Worm (Caenorhabditis elegans) whole organism, L1 larva: Measurements from ENCODE around the gene nol-10.

ENCODE experiments used
- C04F5.9 ChIP-seq: sonication (generic microtip); optimal IDR thresholded peaks from 2 replicates; lab custom pipeline; 2016; ENCODE audit warnings: missing genetic modification characterization, missing compliant biosample characterization
- C16A3.4 ChIP-seq: fragments of 150-350 bp; optimal IDR thresholded peaks from 2 replicates; lab custom pipeline; 2014; ENCODE audit warnings: missing biosample characterization, missing genetic modification characterization
- C34B4.2 ChIP-seq: sonication (generic microtip); optimal IDR thresholded peaks from 2 replicates; lab custom pipeline; 2017; ENCODE audit warnings: mild to moderate bottlenecking, missing genetic modification characterization, missing compliant biosample characterization
- F16B12.6 ChIP-seq: fragments of 150-350 bp; optimal IDR thresholded peaks from 2 replicates; lab custom pipeline; 2014; ENCODE audit warnings: missing biosample characterization, missing genetic modification characterization
- alr-1 ChIP-seq: fragments of 200-800 bp; sonication (Bioruptor generic); optimal IDR thresholded peaks from 2 replicates; lab custom pipeline; 2018; ENCODE audit warnings: borderline replicate concordance, mild to moderate bottlenecking, missing genetic modification characterization, missing compliant biosample characterization
- aly-2 ChIP-seq: fragments of 150-350 bp; optimal IDR thresholded peaks from 2 replicates; lab custom pipeline; 2014; ENCODE audit warnings: missing biosample characterization, missing genetic modification characterization
- blmp-1 ChIP-seq: fragments of 150-350 bp; optimal IDR thresholded peaks from 2 replicates; lab custom pipeline; 2014; ENCODE audit warnings: missing biosample characterization, missing genetic modification characterization
- ceh-8 ChIP-seq: fragments of 200-800 bp; sonication (Bioruptor generic); optimal IDR thresholded peaks from 2 replicates; lab custom pipeline; 2018; ENCODE audit warnings: mild to moderate bottlenecking, missing genetic modification characterization, moderate library complexity, missing compliant biosample characterization
- ceh-82 ChIP-seq, 3 experiments: fragments of 150-350 bp in 1 of 3; sonication (generic microtip) in 2 of 3; optimal IDR thresholded peaks; 2 replicates each; lab custom pipeline; 2014 to 2017; ENCODE audit warnings: missing biosample characterization in 3 of 3, missing genetic modification characterization in 3 of 3
- dpl-1 ChIP-seq, 3 experiments: fragments of 150-350 bp in 2 of 3; sonication (generic microtip) in 1 of 3; optimal IDR thresholded peaks; 2 replicates each; lab custom pipeline; 2014 to 2017; ENCODE audit warnings: missing biosample characterization in 3 of 3, missing genetic modification characterization in 3 of 3, missing genetic modification reagents in 3 of 3
- efl-1 ChIP-seq, 4 experiments: fragments of 150-350 bp; optimal IDR thresholded peaks in 3 of 4; peaks in 1 of 4; 1 replicate in 1 of 4; 2 replicates in 3 of 4; lab custom pipeline; 2014; ENCODE audit warnings: missing biosample characterization in 2 of 4, missing genetic modification characterization in 2 of 4, missing genetic modification reagents in 2 of 4
- efl-3 ChIP-seq: fragments of 200-800 bp; sonication (Bioruptor generic); optimal IDR thresholded peaks from 2 replicates; lab custom pipeline; 2018; ENCODE audit warnings: mild to moderate bottlenecking, missing genetic modification characterization, missing compliant biosample characterization
- egl-13 ChIP-seq: sonication (generic microtip); optimal IDR thresholded peaks from 2 replicates; lab custom pipeline; 2016; ENCODE audit warnings: missing genotype, missing genetic modification reagents, missing genetic modification characterization, missing compliant biosample characterization
- elt-2 ChIP-seq: sonication (generic microtip); optimal IDR thresholded peaks from 2 replicates; lab custom pipeline; 2016; ENCODE audit warnings: missing genetic modification characterization, mild to moderate bottlenecking, inconsistent platforms, missing compliant biosample characterization, missing genetic modification reagents
- ets-5 ChIP-seq: fragments of 200-800 bp; sonication (Bioruptor generic); IDR thresholded peaks from 2 replicates; pipeline ENCODE4 v1.3.6; 2022; ENCODE audit warnings: missing genetic modification characterization, missing compliant biosample characterization
- fkh-10 ChIP-seq: sonication (generic microtip); optimal IDR thresholded peaks from 2 replicates; lab custom pipeline; 2017; ENCODE audit warnings: missing biosample characterization, missing genetic modification reagents, missing genetic modification characterization
- fkh-8 ChIP-seq: sonication (generic microtip); optimal IDR thresholded peaks from 2 replicates; lab custom pipeline; 2016; ENCODE audit warnings: mild to moderate bottlenecking, missing genetic modification characterization, missing compliant biosample characterization
- fos-1 ChIP-seq: fragments of 150-350 bp; optimal IDR thresholded peaks from 2 replicates; lab custom pipeline; 2014; ENCODE audit warnings: missing biosample characterization, missing genetic modification characterization
- grh-1 ChIP-seq: fragments of 200-800 bp; sonication (Bioruptor generic); IDR thresholded peaks from 2 replicates; pipeline ENCODE4 v1.3.6; 2022; ENCODE audit warnings: missing genetic modification reagents, missing genetic modification characterization, missing compliant biosample characterization
- hlh-17 ChIP-seq: fragments of 200-800 bp; sonication (Bioruptor generic); optimal IDR thresholded peaks from 2 replicates; lab custom pipeline; 2018; ENCODE audit warnings: missing genetic modification characterization, mild to moderate bottlenecking, missing compliant biosample characterization, moderate library complexity, borderline replicate concordance
- hlh-4 ChIP-seq: sonication (generic microtip); optimal IDR thresholded peaks from 2 replicates; lab custom pipeline; 2016; ENCODE audit warnings: mild to moderate bottlenecking, missing genetic modification characterization, missing compliant biosample characterization
- hpl-2 ChIP-seq: fragments of 150-350 bp; optimal IDR thresholded peaks from 2 replicates; lab custom pipeline; 2014; ENCODE audit warnings: missing biosample characterization, missing genetic modification reagents, missing genetic modification characterization
- isw-1 ChIP-seq: fragments of 200-800 bp; sonication (Bioruptor generic); IDR thresholded peaks from 2 replicates; pipeline ENCODE4 v1.3.6; 2022; ENCODE audit warnings: missing genetic modification characterization, missing compliant biosample characterization
- jun-1 ChIP-seq: fragments of 150-350 bp; optimal IDR thresholded peaks from 2 replicates; lab custom pipeline; 2014; ENCODE audit warnings: missing biosample characterization, missing genetic modification reagents, missing genetic modification characterization
- lin-13 ChIP-seq: fragments of 150-350 bp; optimal IDR thresholded peaks from 2 replicates; lab custom pipeline; 2014; ENCODE audit warnings: missing biosample characterization, missing genetic modification reagents, missing genetic modification characterization
- lin-35 ChIP-seq, 2 experiments: fragments of 150-350 bp; optimal IDR thresholded peaks; 2 replicates each; lab custom pipeline; 2014; ENCODE audit warnings: missing biosample characterization in 2 of 2, missing genetic modification characterization in 2 of 2, missing genetic modification reagents in 2 of 2
- lsy-2 ChIP-seq, 2 experiments: fragments of 150-350 bp; optimal IDR thresholded peaks; 2 replicates each; lab custom pipeline; 2014; ENCODE audit warnings: missing biosample characterization in 2 of 2, missing genetic modification characterization in 2 of 2
- mep-1 ChIP-seq: fragments of 150-350 bp; optimal IDR thresholded peaks from 2 replicates; lab custom pipeline; 2014; ENCODE audit warnings: missing biosample characterization, missing genetic modification characterization
- nhr-11 ChIP-seq: fragments of 150-350 bp; optimal IDR thresholded peaks from 2 replicates; lab custom pipeline; 2014; ENCODE audit warnings: missing biosample characterization, missing genetic modification characterization
- nhr-12 ChIP-seq: sonication (generic microtip); optimal IDR thresholded peaks from 2 replicates; lab custom pipeline; 2017; ENCODE audit warnings: missing biosample characterization, missing genetic modification characterization
- nhr-237 ChIP-seq: fragments of 150-350 bp; optimal IDR thresholded peaks from 2 replicates; lab custom pipeline; 2014; ENCODE audit warnings: missing biosample characterization, missing genetic modification characterization
- nhr-47 ChIP-seq: sonication (generic microtip); optimal IDR thresholded peaks from 2 replicates; lab custom pipeline; 2016; ENCODE audit warnings: mild to moderate bottlenecking, missing genetic modification characterization, moderate library complexity, missing compliant biosample characterization
- nhr-71 ChIP-seq: sonication (generic microtip); optimal IDR thresholded peaks from 2 replicates; lab custom pipeline; 2016; ENCODE audit warnings: mild to moderate bottlenecking, missing genetic modification characterization, moderate library complexity, missing compliant biosample characterization
- nhr-76 ChIP-seq: sonication (generic microtip); optimal IDR thresholded peaks from 2 replicates; lab custom pipeline; 2017; ENCODE audit warnings: missing biosample characterization, missing genetic modification characterization
- nhr-84 ChIP-seq: sonication (generic microtip); optimal IDR thresholded peaks from 2 replicates; lab custom pipeline; 2017; ENCODE audit warnings: missing biosample characterization, missing genetic modification characterization
- nhr-90 ChIP-seq: sonication (generic microtip); optimal IDR thresholded peaks from 2 replicates; lab custom pipeline; 2016; ENCODE audit warnings: mild to moderate bottlenecking, missing genetic modification characterization, missing compliant biosample characterization; ENCODE audit not compliant: poor library complexity
- pax-3 ChIP-seq: fragments of 200-800 bp; sonication (Bioruptor generic); optimal IDR thresholded peaks from 2 replicates; lab custom pipeline; 2018; ENCODE audit warnings: mild to moderate bottlenecking, missing genetic modification characterization, moderate library complexity, missing compliant biosample characterization
- skn-1 ChIP-seq: fragments of 150-350 bp; optimal IDR thresholded peaks from 2 replicates; lab custom pipeline; 2014; ENCODE audit warnings: missing biosample characterization, missing genetic modification characterization
- snpc-4 ChIP-seq: fragments of 150-350 bp; optimal IDR thresholded peaks from 2 replicates; lab custom pipeline; 2014; ENCODE audit warnings: missing biosample characterization, missing genetic modification characterization
- sox-4 ChIP-seq: sonication (generic microtip); optimal IDR thresholded peaks from 2 replicates; lab custom pipeline; 2016; ENCODE audit warnings: missing genetic modification characterization, missing compliant biosample characterization
- swsn-7 ChIP-seq: sonication (generic microtip); optimal IDR thresholded peaks from 2 replicates; lab custom pipeline; 2016; ENCODE audit warnings: missing genetic modification characterization, missing compliant biosample characterization
- tbx-2 ChIP-seq: sonication (generic microtip); optimal IDR thresholded peaks from 2 replicates; lab custom pipeline; 2016; ENCODE audit warnings: missing genetic modification characterization, missing compliant biosample characterization
- tlp-1 ChIP-seq: fragments of 150-350 bp; optimal IDR thresholded peaks from 2 replicates; lab custom pipeline; 2014; ENCODE audit warnings: missing biosample characterization, missing genetic modification characterization
- unc-86 ChIP-seq: sonication (generic microtip); optimal IDR thresholded peaks from 2 replicates; lab custom pipeline; 2016; ENCODE audit warnings: missing genetic modification characterization, missing compliant biosample characterization
- vab-15 ChIP-seq: sonication (generic microtip); optimal IDR thresholded peaks from 2 replicates; lab custom pipeline; 2017; ENCODE audit warnings: missing genotype, mild to moderate bottlenecking, missing genetic modification characterization, missing compliant biosample characterization
- zag-1 ChIP-seq: fragments of 150-350 bp; optimal IDR thresholded peaks from 2 replicates; lab custom pipeline; 2014; ENCODE audit warnings: missing biosample characterization, missing genetic modification characterization
- zip-4 ChIP-seq: fragments of 200-800 bp; sonication (Bioruptor generic); optimal IDR thresholded peaks from 2 replicates; lab custom pipeline; 2018; ENCODE audit warnings: mild to moderate bottlenecking, missing genetic modification characterization, moderate library complexity, missing compliant biosample characterization

The nol-10 gene

DNA sequence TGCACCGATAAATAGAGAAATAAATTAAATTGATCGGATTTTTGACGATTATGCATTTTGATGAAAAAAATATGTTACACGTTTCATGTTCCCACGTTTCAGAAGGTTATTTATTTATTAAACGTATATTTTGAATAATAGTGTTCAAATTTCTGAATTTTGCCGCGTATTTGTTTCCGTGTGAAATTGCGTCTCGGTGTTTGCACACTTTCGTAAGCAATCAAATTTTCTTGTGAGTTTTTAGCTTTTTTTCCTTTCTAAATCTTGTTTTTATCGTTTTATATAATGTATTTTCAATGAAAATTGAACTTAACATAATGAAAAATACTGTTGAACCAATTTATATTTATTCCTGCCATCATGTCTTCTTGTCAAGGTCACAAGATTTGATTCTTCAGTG is 52.1 kb downstream of the nol-10 start, which contains the start of gene F45E4.6 (continued):
- TF ChIP-seq fos-1 (tag; lab: Kevin White, UChicago) (no peak), F16B12.6 (peak; percentile 86), alr-1 (tag; lab: Kevin White, UChicago) (no peak), nhr-237 (no peak), snpc-4 (tag; lab: Kevin White, UChicago) (peak; percentile 3), C34B4.2 (tag; lab: Kevin White, UChicago) (no peak), sox-4 (tag; lab: Kevin White, UChicago) (no peak), fkh-10 (GFP tag; lab: Kevin White, UChicago) (no peak), ceh-82 (tag; optimal IDR thresholded peaks at IDR 0.05; lab: Kevin White, UChicago) (peak in 2 of 3 experiments; percentile 34 to 45), nhr-47 (tag; lab: Kevin White, UChicago) (peak; percentile 59), ets-5 (GFP tag; lab: Robert Waterston, UW) (no peak), efl-1 (optimal IDR thresholded peaks at IDR 0.05; lab: Kevin White, UChicago) (peak; percentile 93 to 94), efl-1 (GFP tag; optimal IDR thresholded peaks at IDR 0.05 in 1 of 2; lab: Kevin White, UChicago) (peak; percentile 94 to 99), efl-3 (GFP tag; lab: Kevin White, UChicago) (no peak), vab-15 (tag; lab: Kevin White, UChicago) (no peak), lsy-2 (tag; optimal IDR thresholded peaks at IDR 0.05; lab: Kevin White, UChicago) (peak; percentile 60 to 72), fkh-8 (tag; lab: Kevin White, UChicago) (peak; percentile 35), aly-2 (no peak), swsn-7 (tag; lab: Kevin White, UChicago) (peak; percentile 54), hlh-17 (no peak), nhr-71 (tag; lab: Kevin White, UChicago) (peak; percentile 53), hlh-4 (tag; lab: Kevin White, UChicago) (no peak), skn-1 (tag; lab: Kevin White, UChicago) (peak; percentile 4), lin-35 (GFP tag; optimal IDR thresholded peaks at IDR 0.05; lab: Kevin White, UChicago) (peak; percentile 92 to 95), nhr-90 (tag; lab: Kevin White, UChicago) (peak; percentile 44), zip-4 (GFP tag; lab: Kevin White, UChicago) (no peak), dpl-1 (GFP tag; optimal IDR thresholded peaks at IDR 0.05; lab: Kevin White, UChicago) (peak; percentile 87 to 94 (median 91)), nhr-76 (tag; lab: Kevin White, UChicago) (no peak), nhr-84 (no peak), nhr-11 (tag; lab: Kevin White, UChicago) (no peak), grh-1 (GFP tag; lab: Robert Waterston, UW) (no peak), egl-13 (tag; lab: Kevin White, UChicago) (peak; percentile 13), ceh-8 (no peak), isw-1 (no peak), C16A3.4 (tag; lab: Kevin White, UChicago) (no peak), tlp-1 (tag; lab: Kevin White, UChicago) (no peak), unc-86 (tag; lab: Kevin White, UChicago) (peak; percentile 22), lin-13 (GFP tag; lab: Kevin White, UChicago) (no peak)

DNA sequence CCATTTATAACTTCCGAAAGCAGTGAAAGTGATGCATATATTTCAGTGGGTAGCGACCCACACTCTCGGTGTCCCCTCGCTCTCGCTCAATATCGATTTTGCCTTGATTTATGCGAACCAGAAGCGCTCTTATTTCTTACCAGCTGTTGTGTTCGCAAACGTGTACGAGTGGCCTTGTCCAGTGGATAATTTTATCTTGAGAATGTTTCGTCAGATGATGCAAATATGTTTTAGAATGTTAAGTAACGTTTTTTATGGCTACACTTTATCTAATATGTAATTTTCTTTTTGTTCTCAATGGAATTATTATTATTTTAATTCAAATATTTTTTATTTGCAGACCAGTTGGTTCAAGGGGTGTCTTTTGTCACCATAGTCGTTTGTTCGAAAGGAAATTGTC is 52.6 kb downstream of the nol-10 start, which contains the start of gene plp-1:
Gene plp-1 (plus strand): TSS at position 341 of the 400 bp plus-strand sequence.
- no peak for TF ChIP-seq jun-1 (tag; lab: Kevin White, UChicago)
- no peak for TF ChIP-seq lin-13 (GFP tag; lab: Kevin White, UChicago)
- TF ChIP-seq nhr-12 (tag; lab: Kevin White, UChicago) = no peak
- no peak for TF ChIP-seq C04F5.9 (tag; lab: Kevin White, UChicago)
- TF ChIP-seq zag-1 (tag; lab: Kevin White, UChicago) = no peak
- TF ChIP-seq mep-1 (tag; lab: Kevin White, UChicago) = peak; percentile 19
- TF ChIP-seq hpl-2 (GFP tag; lab: Kevin White, UChicago) = no peak
- TF ChIP-seq blmp-1 (tag; lab: Kevin White, UChicago) = peak; percentile 17
- TF ChIP-seq grh-1 (GFP tag; lab: Robert Waterston, UW) = no peak
- TF ChIP-seq C34B4.2 (tag; lab: Kevin White, UChicago) = no peak
- no peak for TF ChIP-seq ceh-82 (tag; optimal IDR thresholded peaks at IDR 0.05; lab: Kevin White, UChicago)
- TF ChIP-seq elt-2 (tag; lab: Kevin White, UChicago) = no peak
- TF ChIP-seq swsn-7 (tag; lab: Kevin White, UChicago) = no peak
- TF ChIP-seq pax-3 (tag; lab: Kevin White, UChicago) = no peak
- TF ChIP-seq tbx-2 (tag; lab: Kevin White, UChicago) = no peak
- TF ChIP-seq lsy-2 (tag; optimal IDR thresholded peaks at IDR 0.05; lab: Kevin White, UChicago) = no peak
